Fruit fly (Drosophila melanogaster) whole organism, embryonic: Measurements from ENCODE around the gene Cad99C.

Source experiments
- C15 ChIP-seq: fragments of 200-800 bp; sonication (Bioruptor generic); IDR thresholded peaks from 3 replicates; pipeline ENCODE4 v1.3.6; 2022; ENCODE audit warnings: missing biosample characterization, missing genetic modification characterization
- CG11456 ChIP-seq: fragments of 200-800 bp; sonication (Bioruptor generic); IDR thresholded peaks from 3 replicates; pipeline ENCODE4 v1.3.6; 2022; ENCODE audit warnings: missing biosample characterization, missing genetic modification characterization
- CG13296 ChIP-seq: fragments of 200-800 bp; sonication (Bioruptor generic); optimal IDR thresholded peaks from 3 replicates; lab custom pipeline; 2018; ENCODE audit warnings: missing biosample characterization, mild to moderate bottlenecking, missing genetic modification characterization
- CG15479 ChIP-seq: fragments of 200-800 bp; sonication (Bioruptor generic); optimal IDR thresholded peaks from 3 replicates; lab custom pipeline; 2019; ENCODE audit warnings: missing biosample characterization, mild to moderate bottlenecking, missing genetic modification characterization, moderate library complexity
- CG16779 ChIP-seq: fragments of 200-800 bp; sonication (Bioruptor generic); IDR thresholded peaks from 2 replicates; pipeline ENCODE4 v1.3.6; 2022; ENCODE audit warnings: missing biosample characterization, missing genetic modification characterization
- CG17912 ChIP-seq: fragments of 200-800 bp; sonication (Bioruptor generic); optimal IDR thresholded peaks from 2 replicates; lab custom pipeline; 2018; ENCODE audit warnings: missing biosample characterization, mild to moderate bottlenecking, missing genetic modification characterization
- CG31388 ChIP-seq: fragments of 200-800 bp; sonication (Bioruptor generic); optimal IDR thresholded peaks from 2 replicates; lab custom pipeline; 2016; ENCODE audit warnings: missing biosample characterization, missing genetic modification characterization
- CG34224 ChIP-seq: fragments of 200-800 bp; sonication (Bioruptor generic); IDR thresholded peaks from 3 replicates; pipeline ENCODE4 v1.3.6; 2022; ENCODE audit warnings: missing biosample characterization, missing genetic modification characterization; ENCODE audit not compliant: partially characterized antibody
- CG34376 ChIP-seq: fragments of 200-800 bp; sonication (Bioruptor generic); optimal IDR thresholded peaks from 2 replicates; lab custom pipeline; 2018; ENCODE audit warnings: missing biosample characterization, mild to moderate bottlenecking, missing genetic modification characterization
- CG4617 ChIP-seq: fragments of 200-800 bp; sonication (Bioruptor generic); optimal IDR thresholded peaks from 3 replicates; lab custom pipeline; 2016; ENCODE audit warnings: missing biosample characterization, missing genetic modification characterization, borderline replicate concordance
- CG7271 ChIP-seq: fragments of 200-800 bp; sonication (Bioruptor generic); optimal IDR thresholded peaks from 2 replicates; lab custom pipeline; 2018; ENCODE audit warnings: missing biosample characterization, mild to moderate bottlenecking, missing genetic modification characterization, moderate library complexity
- CG7928 ChIP-seq: fragments of 200-800 bp; sonication (Bioruptor generic); optimal IDR thresholded peaks from 2 replicates; lab custom pipeline; 2017; ENCODE audit warnings: missing biosample characterization, mild to moderate bottlenecking, missing genetic modification characterization
- CG7963 ChIP-seq: fragments of 200-800 bp; sonication (Bioruptor generic); IDR thresholded peaks from 3 replicates; pipeline ENCODE4 v1.3.6; 2022; ENCODE audit warnings: missing biosample characterization, missing genetic modification characterization; ENCODE audit not compliant: partially characterized antibody
- CG8281 ChIP-seq: fragments of 200-800 bp; sonication (Bioruptor generic); optimal IDR thresholded peaks from 2 replicates; lab custom pipeline; 2018; ENCODE audit warnings: missing biosample characterization, mild to moderate bottlenecking, missing genetic modification characterization, moderate library complexity
- CG9437 ChIP-seq: fragments of 200-800 bp; sonication (Bioruptor generic); optimal IDR thresholded peaks from 2 replicates; lab custom pipeline; 2018; ENCODE audit warnings: missing biosample characterization, mild to moderate bottlenecking, missing genetic modification characterization
- CG9797 ChIP-seq: fragments of 200-800 bp; sonication (Bioruptor generic); optimal IDR thresholded peaks from 3 replicates; lab custom pipeline; 2018; ENCODE audit warnings: missing biosample characterization, mild to moderate bottlenecking, missing genetic modification characterization
- CHES-1-like ChIP-seq: fragments of 200-800 bp; sonication (Bioruptor generic); optimal IDR thresholded peaks from 2 replicates; lab custom pipeline; 2016; ENCODE audit warnings: missing biosample characterization, missing genetic modification characterization
- CTCF ChIP-seq: fragments of 200-800 bp; sonication (Bioruptor generic); optimal IDR thresholded peaks from 2 replicates; lab custom pipeline; 2017; ENCODE audit warnings: missing biosample characterization, mild to moderate bottlenecking, missing genetic modification characterization, moderate library complexity
- CkIIα-i1 ChIP-seq: fragments of 200-800 bp; sonication (Bioruptor generic); IDR thresholded peaks from 2 replicates; pipeline ENCODE4 v1.3.6; 2022; ENCODE audit warnings: missing biosample characterization, missing genetic modification characterization
- Dad ChIP-seq: fragments of 200-800 bp; sonication (Bioruptor generic); optimal IDR thresholded peaks from 3 replicates; lab custom pipeline; 2016; ENCODE audit warnings: missing biosample characterization, missing genetic modification characterization
- E2f2 ChIP-seq: fragments of 200-800 bp; sonication (Bioruptor generic); IDR thresholded peaks from 2 replicates; pipeline ENCODE4 v1.3.6; 2022; ENCODE audit warnings: missing biosample characterization, missing genetic modification characterization
- HmgD ChIP-seq: fragments of 200-800 bp; sonication (Bioruptor generic); optimal IDR thresholded peaks from 3 replicates; lab custom pipeline; 2016; ENCODE audit warnings: missing biosample characterization, missing genetic modification characterization
- Kr ChIP-seq: fragments of 200-800 bp; sonication (Bioruptor generic); optimal IDR thresholded peaks from 2 replicates; lab custom pipeline; 2017; ENCODE audit warnings: missing biosample characterization, mild to moderate bottlenecking, missing genetic modification characterization
- Lim3 ChIP-seq: fragments of 200-800 bp; sonication (Bioruptor generic); IDR thresholded peaks from 2 replicates; pipeline ENCODE4 v1.3.6; 2022; ENCODE audit warnings: missing biosample characterization, missing genetic modification characterization
- MBD-R2 ChIP-seq: fragments of 200-800 bp; sonication (Bioruptor generic); IDR thresholded peaks from 2 replicates; pipeline ENCODE4 v1.3.6; 2022; ENCODE audit warnings: missing biosample characterization, missing genetic modification characterization
- Mes4 ChIP-seq: fragments of 200-800 bp; sonication (Bioruptor generic); optimal IDR thresholded peaks from 2 replicates; lab custom pipeline; 2016; ENCODE audit warnings: missing biosample characterization, missing genetic modification characterization
- Myb ChIP-seq: fragments of 200-800 bp; sonication (Bioruptor generic); optimal IDR thresholded peaks from 2 replicates; lab custom pipeline; 2016; ENCODE audit warnings: missing biosample characterization, missing genetic modification characterization
- NfI ChIP-seq: fragments of 200-800 bp; sonication (Bioruptor generic); optimal IDR thresholded peaks from 3 replicates; lab custom pipeline; 2018; ENCODE audit warnings: missing biosample characterization, mild to moderate bottlenecking, missing genetic modification characterization, moderate library complexity
- Sry-β ChIP-seq: fragments of 200-800 bp; sonication (Bioruptor generic); optimal IDR thresholded peaks from 2 replicates; lab custom pipeline; 2018; ENCODE audit warnings: missing biosample characterization, mild to moderate bottlenecking, missing genetic modification characterization, moderate library complexity
- Usf ChIP-seq: fragments of 200-800 bp; sonication (Bioruptor generic); optimal IDR thresholded peaks from 2 replicates; lab custom pipeline; 2017; ENCODE audit warnings: missing genotype, missing biosample characterization, missing genetic modification characterization
- ac ChIP-seq: fragments of 200-800 bp; sonication (Bioruptor generic); optimal IDR thresholded peaks from 3 replicates; lab custom pipeline; 2017; ENCODE audit warnings: missing biosample characterization, mild to moderate bottlenecking, missing genetic modification characterization
- amos ChIP-seq: fragments of 200-800 bp; sonication (Bioruptor generic); IDR thresholded peaks from 2 replicates; pipeline ENCODE4 v1.3.6; 2022; ENCODE audit warnings: missing biosample characterization, missing genetic modification characterization; ENCODE audit not compliant: partially characterized antibody
- ap ChIP-seq: fragments of 200-800 bp; sonication (Bioruptor generic); IDR thresholded peaks from 2 replicates; pipeline ENCODE4 v1.3.6; 2022; ENCODE audit warnings: missing biosample characterization, missing genetic modification characterization
- bigmax ChIP-seq: fragments of 200-800 bp; sonication (Bioruptor generic); optimal IDR thresholded peaks from 2 replicates; lab custom pipeline; 2018; ENCODE audit warnings: missing biosample characterization, mild to moderate bottlenecking, missing genetic modification characterization
- btn ChIP-seq: fragments of 200-800 bp; sonication (Bioruptor generic); optimal IDR thresholded peaks from 2 replicates; lab custom pipeline; 2016; ENCODE audit warnings: missing biosample characterization, missing genetic modification characterization
- cato ChIP-seq: fragments of 200-800 bp; sonication (Bioruptor generic); optimal IDR thresholded peaks from 2 replicates; lab custom pipeline; 2016; ENCODE audit warnings: missing biosample characterization, missing genetic modification characterization, borderline replicate concordance
- dimm ChIP-seq: fragments of 200-800 bp; sonication (Bioruptor generic); IDR thresholded peaks from 2 replicates; pipeline ENCODE4 v1.3.6; 2022; ENCODE audit warnings: missing biosample characterization, missing genetic modification characterization
- esg ChIP-seq: fragments of 200-800 bp; sonication (Bioruptor generic); conservative IDR thresholded peaks from 2 replicates; pipeline ENCODE4 v1.3.6; 2022; ENCODE audit warnings: missing biosample characterization, missing genetic modification characterization
- fd3F ChIP-seq: fragments of 200-800 bp; sonication (Bioruptor generic); optimal IDR thresholded peaks from 2 replicates; lab custom pipeline; 2018; ENCODE audit warnings: missing biosample characterization, mild to moderate bottlenecking, missing genetic modification characterization, moderate library complexity
- gfzf ChIP-seq: fragments of 200-800 bp; sonication (Bioruptor generic); optimal IDR thresholded peaks from 2 replicates; lab custom pipeline; 2016; ENCODE audit warnings: missing biosample characterization, mild to moderate bottlenecking, missing genetic modification characterization, moderate library complexity
- hbn ChIP-seq: fragments of 200-800 bp; sonication (Bioruptor generic); IDR thresholded peaks from 2 replicates; pipeline ENCODE4 v1.3.6; 2022; ENCODE audit warnings: missing biosample characterization, missing genetic modification characterization; ENCODE audit not compliant: partially characterized antibody
- knrl ChIP-seq: fragments of 200-800 bp; sonication (Bioruptor generic); IDR thresholded peaks from 3 replicates; pipeline ENCODE4 v1.3.6; 2022; ENCODE audit warnings: missing biosample characterization, missing genetic modification characterization; ENCODE audit not compliant: partially characterized antibody
- lbe ChIP-seq: fragments of 200-800 bp; sonication (Bioruptor generic); optimal IDR thresholded peaks from 2 replicates; lab custom pipeline; 2016; ENCODE audit warnings: missing biosample characterization, mild to moderate bottlenecking, missing genetic modification characterization
- onecut ChIP-seq: fragments of 200-800 bp; sonication (Bioruptor generic); IDR thresholded peaks from 2 replicates; pipeline ENCODE4 v1.3.6; 2022; ENCODE audit warnings: missing biosample characterization, missing genetic modification characterization
- pho ChIP-seq: fragments of 200-800 bp; sonication (Bioruptor generic); optimal IDR thresholded peaks from 2 replicates; lab custom pipeline; 2016; ENCODE audit warnings: missing biosample characterization, missing genetic modification characterization
- pita ChIP-seq: fragments of 200-800 bp; sonication (Bioruptor generic); optimal IDR thresholded peaks from 2 replicates; lab custom pipeline; 2017; ENCODE audit warnings: missing biosample characterization, mild to moderate bottlenecking, missing genetic modification characterization
- pnt ChIP-seq: fragments of 200-800 bp; sonication (Bioruptor generic); optimal IDR thresholded peaks from 3 replicates; lab custom pipeline; 2016; ENCODE audit warnings: missing biosample characterization, missing genetic modification characterization
- pzg ChIP-seq: fragments of 200-800 bp; sonication (Bioruptor generic); optimal IDR thresholded peaks from 3 replicates; lab custom pipeline; 2018; ENCODE audit warnings: missing biosample characterization, mild to moderate bottlenecking, missing genetic modification characterization, moderate library complexity
- seq ChIP-seq: fragments of 200-800 bp; sonication (Bioruptor generic); IDR thresholded peaks from 2 replicates; pipeline ENCODE4 v1.3.6; 2022; ENCODE audit warnings: missing biosample characterization, missing genetic modification characterization
- so ChIP-seq: fragments of 200-800 bp; sonication (Bioruptor generic); IDR thresholded peaks from 3 replicates; pipeline ENCODE4 v1.3.6; 2022; ENCODE audit warnings: missing biosample characterization, missing genetic modification characterization
- sqz ChIP-seq: fragments of 200-800 bp; sonication (Bioruptor generic); optimal IDR thresholded peaks from 3 replicates; lab custom pipeline; 2018; ENCODE audit warnings: missing biosample characterization, mild to moderate bottlenecking, missing genetic modification characterization
- unc-4 ChIP-seq: fragments of 200-800 bp; sonication (Bioruptor generic); IDR thresholded peaks from 2 replicates; pipeline ENCODE4 v1.3.6; 2022; ENCODE audit warnings: missing biosample characterization, missing genetic modification characterization; ENCODE audit not compliant: partially characterized antibody

Cad99C gene

dm6 chr3R:29858806-29859205 is 17.3 kb downstream of the Cad99C start, which contains the start of gene CG7824 (continued):
- TF ChIP-seq CG34224 (GFP tag; lab: Robert Waterston, UW) (no peak), CG16779 (GFP tag; lab: Robert Waterston, UW) (no peak), Mes4 (no peak), CG7963 (GFP tag; lab: Robert Waterston, UW) (no peak), onecut (no peak), CG7928 (GFP tag; lab: Kevin White, UChicago) (peak; percentile 54), CG9437 (no peak), E2f2 (GFP tag; lab: Robert Waterston, UW) (peak; percentile 88), Sry-β (no peak), pnt (GFP tag; lab: Kevin White, UChicago) (no peak), CG7271 (tag; lab: Kevin White, UChicago) (no peak), ac (no peak), unc-4 (GFP tag; lab: Robert Waterston, UW) (no peak), fd3F (GFP tag; lab: Kevin White, UChicago) (no peak), amos (GFP tag; lab: Robert Waterston, UW) (peak; percentile 24; the same call in 1 of the 2 replicates), Dad (GFP tag; lab: Kevin White, UChicago) (no peak), CG9797 (GFP tag; lab: Kevin White, UChicago) (peak; percentile 57), Usf (GFP tag; lab: Kevin White, UChicago) (no peak), hbn (GFP tag; lab: Robert Waterston, UW) (no peak), CG8281 (tag; lab: Kevin White, UChicago) (no peak), gfzf (GFP tag; lab: Kevin White, UChicago) (peak; percentile 91), dimm (GFP tag; lab: Robert Waterston, UW) (no peak), lbe (no peak), so (GFP tag; lab: Robert Waterston, UW) (no peak), CG17912 (GFP tag; lab: Kevin White, UChicago) (no peak), NfI (GFP tag; lab: Kevin White, UChicago) (no peak), knrl (no peak), esg (GFP tag; lab: Robert Waterston, UW) (no peak), Kr (GFP tag; lab: Kevin White, UChicago) (no peak), CG4617 (GFP tag; lab: Kevin White, UChicago) (peak; percentile 67), CG31388 (GFP tag; lab: Kevin White, UChicago) (no peak), cato (GFP tag; lab: Kevin White, UChicago) (no peak), sqz (no peak), seq (GFP tag; lab: Robert Waterston, UW) (no peak), CG13296 (GFP tag; lab: Kevin White, UChicago) (no peak), pita (GFP tag; lab: Kevin White, UChicago) (peak; percentile 69), CkIIα-i1 (GFP tag; lab: Robert Waterston, UW) (no peak), C15 (GFP tag; lab: Robert Waterston, UW) (no peak), CG15479 (GFP tag; lab: Kevin White, UChicago) (no peak), Lim3 (no peak), CG34376 (GFP tag; lab: Kevin White, UChicago) (no peak), CHES-1-like (GFP tag; lab: Kevin White, UChicago) (no peak), pzg (GFP tag; lab: Kevin White, UChicago) (peak; percentile 74), bigmax (GFP tag; lab: Kevin White, UChicago) (peak; percentile 31), Myb (peak; percentile 75), HmgD (GFP tag; lab: Kevin White, UChicago) (peak; percentile 6), CG11456 (GFP tag; lab: Robert Waterston, UW) (no peak), ap (GFP tag; lab: Robert Waterston, UW) (no peak), MBD-R2 (GFP tag; lab: Robert Waterston, UW) (peak; percentile 53; the same call in 1 of the 2 replicates), pho (GFP tag; lab: Kevin White, UChicago) (no peak), btn (GFP tag; lab: Kevin White, UChicago) (no peak), CTCF (GFP tag; lab: Kevin White, UChicago) (peak; percentile 63)
